Worm (Caenorhabditis elegans) whole organism, early embryonic: ENCODE data around the gene ptp-3.

Experiments used
- B0310.2 ChIP-seq: sonication (generic microtip); optimal IDR thresholded peaks from 2 replicates; lab custom pipeline; 2016; ENCODE audit warnings: mild to moderate bottlenecking, missing genetic modification characterization, missing compliant biosample characterization
- F13C5.2 ChIP-seq: sonication (generic microtip); optimal IDR thresholded peaks from 2 replicates; lab custom pipeline; 2017; ENCODE audit warnings: mild to moderate bottlenecking, missing genetic modification characterization, inconsistent platforms, missing compliant biosample characterization
- aly-1 ChIP-seq: sonication (generic microtip); optimal IDR thresholded peaks from 2 replicates; lab custom pipeline; 2016; ENCODE audit warnings: missing genetic modification characterization, missing compliant biosample characterization
- ama-1 ChIP-seq: fragments of 150-350 bp; optimal IDR thresholded peaks from 2 replicates; lab custom pipeline; 2014
- ceh-13 ChIP-seq: fragments of 200-800 bp; sonication (Bioruptor generic); optimal IDR thresholded peaks from 2 replicates; lab custom pipeline; 2018; ENCODE audit warnings: mild to moderate bottlenecking, missing genetic modification characterization, missing compliant biosample characterization
- ceh-36 ChIP-seq: sonication (generic microtip); optimal IDR thresholded peaks from 2 replicates; lab custom pipeline; 2016; ENCODE audit warnings: missing genetic modification characterization, inconsistent platforms, missing compliant biosample characterization
- ets-7 ChIP-seq: sonication (generic microtip); optimal IDR thresholded peaks from 2 replicates; lab custom pipeline; 2016; ENCODE audit warnings: missing genotype, missing genetic modification characterization, missing compliant biosample characterization
- flt-1 ChIP-seq: fragments of 200-800 bp; sonication (Bioruptor generic); IDR thresholded peaks from 2 replicates; pipeline ENCODE4 v1.3.6; 2022; ENCODE audit warnings: missing genetic modification characterization, missing compliant biosample characterization
- hmbx-1 ChIP-seq: sonication (generic microtip); optimal IDR thresholded peaks from 2 replicates; lab custom pipeline; 2016; ENCODE audit warnings: mild to moderate bottlenecking, missing genetic modification characterization, missing compliant biosample characterization
- hmg-4 ChIP-seq: fragments of 200-800 bp; sonication (Bioruptor generic); optimal IDR thresholded peaks from 2 replicates; lab custom pipeline; 2018; ENCODE audit warnings: mild to moderate bottlenecking, missing genetic modification characterization, missing compliant biosample characterization
- hnd-1 ChIP-seq: sonication (generic microtip); optimal IDR thresholded peaks from 2 replicates; lab custom pipeline; 2016; ENCODE audit warnings: missing genetic modification characterization, missing compliant biosample characterization
- pes-1 ChIP-seq: fragments of 200-800 bp; sonication (Bioruptor generic); IDR thresholded peaks from 2 replicates; pipeline ENCODE4 v1.3.6; 2022; ENCODE audit warnings: missing genetic modification reagents, missing genetic modification characterization, missing compliant biosample characterization
- scrt-1 ChIP-seq: fragments of 200-800 bp; sonication (Bioruptor generic); IDR thresholded peaks from 2 replicates; pipeline ENCODE4 v1.3.6; 2022; ENCODE audit warnings: missing genetic modification characterization, missing compliant biosample characterization
- sea-1 ChIP-seq: fragments of 200-800 bp; sonication (Bioruptor generic); conservative IDR thresholded peaks from 2 replicates; pipeline ENCODE4 v1.3.6; 2022; ENCODE audit warnings: missing genetic modification characterization, missing compliant biosample characterization
- tbx-11 ChIP-seq: fragments of 200-800 bp; sonication (Bioruptor generic); IDR thresholded peaks from 2 replicates; pipeline ENCODE4 v1.3.6; 2022; ENCODE audit warnings: missing genetic modification characterization, missing compliant biosample characterization
- tbx-37 ChIP-seq: fragments of 200-800 bp; sonication (Bioruptor generic); conservative IDR thresholded peaks from 2 replicates; pipeline ENCODE4 v1.3.6; 2022; ENCODE audit warnings: missing genetic modification reagents, missing genetic modification characterization, missing compliant biosample characterization
- tra-4 ChIP-seq: sonication (generic microtip); optimal IDR thresholded peaks from 2 replicates; lab custom pipeline; 2017; ENCODE audit warnings: missing genetic modification characterization, missing compliant biosample characterization

ptp-3 gene

ce11 chrII:10975239-10975638, at the start of gene ptp-3:
ptp-3 (plus strand) TSS chrII:10975539.
- TF ChIP-seq ama-1 (lab: Kevin White, UChicago) (no peak), hnd-1 (tag; lab: Kevin White, UChicago) (no peak), aly-1 (tag; lab: Kevin White, UChicago) (no peak), F13C5.2 (tag; lab: Kevin White, UChicago) (no peak), hmbx-1 (no peak), tbx-11 (GFP tag; lab: Robert Waterston, UW) (no peak), hmg-4 (no peak), tbx-37 (GFP tag; lab: Robert Waterston, UW) (no peak), tra-4 (no peak), B0310.2 (tag; lab: Kevin White, UChicago) (no peak), pes-1 (GFP tag; lab: Robert Waterston, UW) (no peak), ceh-13 (GFP tag; lab: Kevin White, UChicago) (no peak), scrt-1 (GFP tag; lab: Robert Waterston, UW) (no peak), ceh-36 (tag; lab: Kevin White, UChicago) (no peak), sea-1 (GFP tag; lab: Robert Waterston, UW) (no peak)

- no peak for TF ChIP-seq tbx-37 (GFP tag; lab: Robert Waterston, UW)
- TF ChIP-seq tra-4: no peak
- TF ChIP-seq pes-1 (GFP tag; lab: Robert Waterston, UW): no peak
- TF ChIP-seq B0310.2 (tag; lab: Kevin White, UChicago): no peak
- TF ChIP-seq sea-1 (GFP tag; lab: Robert Waterston, UW): no peak
- TF ChIP-seq scrt-1 (GFP tag; lab: Robert Waterston, UW): no peak
- TF ChIP-seq tbx-11 (GFP tag; lab: Robert Waterston, UW): no peak
- no peak for TF ChIP-seq ama-1 (lab: Kevin White, UChicago)
- no peak for TF ChIP-seq F13C5.2 (tag; lab: Kevin White, UChicago)
- TF ChIP-seq hmbx-1: no peak
- no peak for TF ChIP-seq ceh-13 (GFP tag; lab: Kevin White, UChicago)
- TF ChIP-seq aly-1 (tag; lab: Kevin White, UChicago): no peak
- TF ChIP-seq ceh-36 (tag; lab: Kevin White, UChicago): no peak
Observed at ce11 chrII:10925804-10926570, 49.4 kb upstream of the ptp-3 start, which contains the start of gene metr-1. metr-1 (plus strand) TSS chrII:10926561.

- TF ChIP-seq tbx-37 (GFP tag; lab: Robert Waterston, UW) (no peak), hmg-4 (no peak), hmbx-1 (no peak), aly-1 (tag; lab: Kevin White, UChicago) (no peak), B0310.2 (tag; lab: Kevin White, UChicago) (no peak), hnd-1 (tag; lab: Kevin White, UChicago) (no peak), ama-1 (lab: Kevin White, UChicago) (no peak), ets-7 (no peak), ceh-36 (tag; lab: Kevin White, UChicago) (no peak), F13C5.2 (tag; lab: Kevin White, UChicago) (no peak), sea-1 (GFP tag; lab: Robert Waterston, UW) (no peak), flt-1 (GFP tag; lab: Robert Waterston, UW) (no peak)
Observed at ce11 chrII:10930678-10931650, 44.4 kb upstream of the ptp-3 start.

- TF ChIP-seq scrt-1 (GFP tag; lab: Robert Waterston, UW) (no peak), B0310.2 (tag; lab: Kevin White, UChicago) (no peak), tbx-37 (GFP tag; lab: Robert Waterston, UW) (no peak), pes-1 (GFP tag; lab: Robert Waterston, UW) (no peak), F13C5.2 (tag; lab: Kevin White, UChicago) (no peak), tra-4 (no peak), hmbx-1 (no peak), sea-1 (GFP tag; lab: Robert Waterston, UW) (no peak)
Observed at ce11 chrII:10932305-10932704, 43.0 kb upstream of the ptp-3 start.

ce11 chrII:10933948-10934722, 41.2 kb upstream of the ptp-3 start:
- no peak for TF ChIP-seq flt-1 (GFP tag; lab: Robert Waterston, UW)
- no peak for TF ChIP-seq scrt-1 (GFP tag; lab: Robert Waterston, UW)
- TF ChIP-seq hmg-4: no peak
- no peak for TF ChIP-seq ceh-36 (tag; lab: Kevin White, UChicago)
- no peak for TF ChIP-seq pes-1 (GFP tag; lab: Robert Waterston, UW)
- no peak for TF ChIP-seq tra-4
- no peak for TF ChIP-seq ceh-13 (GFP tag; lab: Kevin White, UChicago)
- TF ChIP-seq ets-7: no peak
- TF ChIP-seq sea-1 (GFP tag; lab: Robert Waterston, UW): no peak
- TF ChIP-seq hmbx-1: no peak
- TF ChIP-seq hnd-1 (tag; lab: Kevin White, UChicago): no peak
- no peak for TF ChIP-seq ama-1 (lab: Kevin White, UChicago)
- no peak for TF ChIP-seq aly-1 (tag; lab: Kevin White, UChicago)
- no peak for TF ChIP-seq tbx-11 (GFP tag; lab: Robert Waterston, UW)
- TF ChIP-seq tbx-37 (GFP tag; lab: Robert Waterston, UW): no peak
- TF ChIP-seq B0310.2 (tag; lab: Kevin White, UChicago): no peak
- TF ChIP-seq F13C5.2 (tag; lab: Kevin White, UChicago): no peak
